Fruit fly (Drosophila melanogaster) whole organism, prepupa: ENCODE results near the gene Gdh.

Experiments used
- Blimp-1 ChIP-seq: fragments of 200-800 bp; sonication (Bioruptor generic); optimal IDR thresholded peaks from 3 replicates; lab custom pipeline; 2017; ENCODE audit warnings: missing biosample characterization, missing genetic modification characterization, mild to moderate bottlenecking, moderate library complexity, missing genetic modification reagents
- CG10631 ChIP-seq: fragments of 200-800 bp; sonication (Bioruptor generic); optimal IDR thresholded peaks from 2 replicates; lab custom pipeline; 2016; ENCODE audit warnings: missing biosample characterization, missing genetic modification characterization
- CG10669 ChIP-seq: fragments of 200-800 bp; sonication (Bioruptor generic); optimal IDR thresholded peaks from 3 replicates; lab custom pipeline; 2018; ENCODE audit warnings: missing biosample characterization, mild to moderate bottlenecking, missing genetic modification characterization, moderate library complexity
- CG11294 ChIP-seq: fragments of 200-800 bp; sonication (Bioruptor generic); IDR thresholded peaks from 2 replicates; pipeline ENCODE4 v1.3.6; 2022; ENCODE audit warnings: missing biosample characterization, missing genetic modification characterization
- CG11762 ChIP-seq: fragments of 200-800 bp; sonication (Bioruptor generic); optimal IDR thresholded peaks from 3 replicates; lab custom pipeline; 2016; ENCODE audit warnings: missing biosample characterization, missing genetic modification characterization; ENCODE audit not compliant: insufficient read depth
- CG11902 ChIP-seq: fragments of 200-800 bp; sonication (Bioruptor generic); optimal IDR thresholded peaks from 3 replicates; lab custom pipeline; 2016; ENCODE audit warnings: missing biosample characterization, missing genetic modification characterization
- CG15336 ChIP-seq: fragments of 200-800 bp; sonication (Bioruptor generic); IDR thresholded peaks from 2 replicates; pipeline ENCODE4 v1.3.6; 2022; ENCODE audit warnings: missing biosample characterization, missing genetic modification characterization
- CG31627 ChIP-seq: fragments of 200-800 bp; sonication (Bioruptor generic); optimal IDR thresholded peaks from 3 replicates; lab custom pipeline; 2016; ENCODE audit warnings: missing biosample characterization, missing genetic modification characterization
- CG32006 ChIP-seq: fragments of 200-800 bp; sonication (Bioruptor generic); optimal IDR thresholded peaks from 3 replicates; lab custom pipeline; 2017; ENCODE audit warnings: missing biosample characterization, mild to moderate bottlenecking, missing genetic modification characterization
- CG3919 ChIP-seq: fragments of 200-800 bp; sonication (Bioruptor generic); optimal IDR thresholded peaks from 3 replicates; lab custom pipeline; 2016; ENCODE audit warnings: missing biosample characterization, missing genetic modification characterization
- CG6163 ChIP-seq: fragments of 200-800 bp; sonication (Bioruptor generic); IDR thresholded peaks from 3 replicates; pipeline ENCODE4 v1.3.6; 2022; ENCODE audit warnings: missing biosample characterization, missing genetic modification characterization
- CG6276 ChIP-seq: fragments of 200-800 bp; sonication (Bioruptor generic); optimal IDR thresholded peaks from 2 replicates; lab custom pipeline; 2017; ENCODE audit warnings: missing biosample characterization, mild to moderate bottlenecking, missing genetic modification characterization
- CG6792 ChIP-seq: fragments of 200-800 bp; sonication (Bioruptor generic); optimal IDR thresholded peaks from 3 replicates; lab custom pipeline; 2016; ENCODE audit warnings: missing biosample characterization, missing genetic modification characterization
- CG6854 ChIP-seq: fragments of 200-800 bp; sonication (Bioruptor generic); optimal IDR thresholded peaks from 2 replicates; lab custom pipeline; 2017; ENCODE audit warnings: missing biosample characterization, mild to moderate bottlenecking, missing genetic modification characterization
- CG7368 ChIP-seq: fragments of 200-800 bp; sonication (Bioruptor generic); optimal IDR thresholded peaks from 3 replicates; lab custom pipeline; 2016; ENCODE audit warnings: missing biosample characterization, missing genetic modification characterization
- CG8119 ChIP-seq: fragments of 200-800 bp; sonication (Bioruptor generic); IDR thresholded peaks from 3 replicates; pipeline ENCODE4 v1.3.6; 2022; ENCODE audit warnings: missing biosample characterization, missing genetic modification characterization
- CG8632 ChIP-seq: fragments of 200-800 bp; sonication (Bioruptor generic); optimal IDR thresholded peaks from 3 replicates; lab custom pipeline; 2016; ENCODE audit warnings: missing biosample characterization, missing genetic modification characterization
- CG9139 ChIP-seq: fragments of 200-800 bp; sonication (Bioruptor generic); optimal IDR thresholded peaks from 3 replicates; lab custom pipeline; 2017; ENCODE audit warnings: missing biosample characterization, mild to moderate bottlenecking, missing genetic modification characterization
- Eip75B ChIP-seq: fragments of 200-800 bp; sonication (Bioruptor generic); optimal IDR thresholded peaks from 3 replicates; lab custom pipeline; 2016; ENCODE audit warnings: missing biosample characterization, missing genetic modification characterization
- Eip78C ChIP-seq: fragments of 200-800 bp; sonication (Bioruptor generic); peaks from one replicate; lab custom pipeline; 2016; ENCODE audit warnings: missing biosample characterization, missing genetic modification characterization
- Eip93F ChIP-seq: fragments of 200-800 bp; sonication (Bioruptor generic); optimal IDR thresholded peaks from 2 replicates; lab custom pipeline; 2016; ENCODE audit warnings: missing biosample characterization, mild to moderate bottlenecking, missing genetic modification characterization
- Ets21C ChIP-seq: fragments of 200-800 bp; sonication (Bioruptor generic); optimal IDR thresholded peaks from 3 replicates; lab custom pipeline; 2016; ENCODE audit warnings: missing biosample characterization, missing genetic modification characterization
- Ets96B ChIP-seq: fragments of 200-800 bp; optimal IDR thresholded peaks from 2 replicates; lab custom pipeline; 2019; ENCODE audit warnings: missing biosample characterization, mild to moderate bottlenecking, missing genetic modification characterization, moderate library complexity
- Hr39 ChIP-seq: fragments of 200-800 bp; sonication (Bioruptor generic); optimal IDR thresholded peaks from 2 replicates; lab custom pipeline; 2016; ENCODE audit warnings: missing biosample characterization, missing genetic modification characterization
- Hr4 ChIP-seq: fragments of 200-800 bp; sonication (Bioruptor generic); optimal IDR thresholded peaks from 3 replicates; lab custom pipeline; 2016; ENCODE audit warnings: missing biosample characterization, missing genetic modification characterization
- Lpt ChIP-seq: fragments of 200-800 bp; sonication (Bioruptor generic); optimal IDR thresholded peaks from 3 replicates; lab custom pipeline; 2016; ENCODE audit warnings: missing biosample characterization, missing genetic modification characterization
- Met ChIP-seq: fragments of 200-800 bp; sonication (Bioruptor generic); optimal IDR thresholded peaks from 3 replicates; lab custom pipeline; 2016; ENCODE audit warnings: missing biosample characterization, missing genetic modification characterization
- OdsH ChIP-seq: fragments of 200-800 bp; sonication (Bioruptor generic); optimal IDR thresholded peaks from 3 replicates; lab custom pipeline; 2016; ENCODE audit warnings: missing biosample characterization, missing genetic modification characterization
- Smox ChIP-seq: fragments of 200-800 bp; sonication (Bioruptor generic); optimal IDR thresholded peaks from 3 replicates; lab custom pipeline; 2016; ENCODE audit warnings: missing biosample characterization, missing genetic modification characterization
- Sox102F ChIP-seq: fragments of 200-800 bp; sonication (Bioruptor generic); optimal IDR thresholded peaks from 2 replicates; lab custom pipeline; 2016; ENCODE audit warnings: missing biosample characterization, mild to moderate bottlenecking, missing genetic modification characterization
- Sox14 ChIP-seq: fragments of 200-800 bp; sonication (Bioruptor generic); optimal IDR thresholded peaks from 3 replicates; lab custom pipeline; 2016; ENCODE audit warnings: missing biosample characterization, missing genetic modification characterization
- Sox15 ChIP-seq: fragments of 200-800 bp; sonication (Bioruptor generic); optimal IDR thresholded peaks from 3 replicates; lab custom pipeline; 2016; ENCODE audit warnings: missing biosample characterization, missing genetic modification characterization
- achi ChIP-seq: fragments of 200-800 bp; sonication (Bioruptor generic); optimal IDR thresholded peaks from 3 replicates; lab custom pipeline; 2016; ENCODE audit warnings: missing biosample characterization, missing genetic modification characterization
- acj6 ChIP-seq: fragments of 200-800 bp; sonication (Bioruptor generic); optimal IDR thresholded peaks from 3 replicates; lab custom pipeline; 2016; ENCODE audit warnings: missing biosample characterization, missing genetic modification characterization
- cyc ChIP-seq: fragments of 200-800 bp; sonication (Bioruptor generic); optimal IDR thresholded peaks from 3 replicates; lab custom pipeline; 2016; ENCODE audit warnings: missing biosample characterization, missing genetic modification characterization
- eg ChIP-seq: fragments of 200-800 bp; sonication (Bioruptor generic); IDR thresholded peaks from 3 replicates; pipeline ENCODE4 v1.3.6; 2022; ENCODE audit warnings: missing biosample characterization, missing genetic modification characterization
- esn ChIP-seq: fragments of 200-800 bp; sonication (Bioruptor generic); optimal IDR thresholded peaks from 2 replicates; lab custom pipeline; 2016; ENCODE audit warnings: missing biosample characterization, mild to moderate bottlenecking, missing genetic modification characterization, moderate library complexity
- fd59A ChIP-seq: fragments of 200-800 bp; sonication (Bioruptor generic); optimal IDR thresholded peaks from 2 replicates; lab custom pipeline; 2017; ENCODE audit warnings: missing biosample characterization, mild to moderate bottlenecking, missing genetic modification characterization, missing genetic modification reagents
- fd85E ChIP-seq: fragments of 200-800 bp; sonication (Bioruptor generic); optimal IDR thresholded peaks from 3 replicates; lab custom pipeline; 2016; ENCODE audit warnings: missing biosample characterization, missing genetic modification characterization
- lz ChIP-seq: fragments of 200-800 bp; sonication (Bioruptor generic); optimal IDR thresholded peaks from 3 replicates; lab custom pipeline; 2016; ENCODE audit warnings: missing biosample characterization, missing genetic modification characterization
- net ChIP-seq: fragments of 200-800 bp; sonication (Bioruptor generic); optimal IDR thresholded peaks from 3 replicates; lab custom pipeline; 2016; ENCODE audit warnings: missing biosample characterization, missing genetic modification characterization
- pdm3 ChIP-seq: fragments of 200-800 bp; sonication (Bioruptor generic); optimal IDR thresholded peaks from 3 replicates; lab custom pipeline; 2016; ENCODE audit warnings: missing biosample characterization, missing genetic modification characterization
- salr ChIP-seq, 2 experiments: fragments of 200-800 bp; sonication (Bioruptor generic); optimal IDR thresholded peaks; 3 replicates each; lab custom pipeline; 2016 to 2018; ENCODE audit warnings: missing biosample characterization in 2 of 2, missing genetic modification characterization in 2 of 2, mild to moderate bottlenecking in 1 of 2
- svp ChIP-seq: fragments of 200-800 bp; sonication (Bioruptor generic); peaks from one replicate; lab custom pipeline; 2016; ENCODE audit warnings: missing biosample characterization, missing genetic modification characterization
- topi ChIP-seq: fragments of 200-800 bp; sonication (Bioruptor generic); optimal IDR thresholded peaks from 3 replicates; lab custom pipeline; 2016; ENCODE audit warnings: missing biosample characterization, missing genetic modification characterization
- vri ChIP-seq: fragments of 200-800 bp; sonication (Bioruptor generic); optimal IDR thresholded peaks from 3 replicates; lab custom pipeline; 2016; ENCODE audit warnings: missing biosample characterization, mild to moderate bottlenecking, missing genetic modification characterization

The Gdh gene

dm6 chr3R:23889922-23890321 is 53.0 kb downstream of the Gdh start, which contains the start of gene Pli (continued):
- TF ChIP-seq fd59A (GFP tag; lab: Kevin White, UChicago), result no peak
- no peak for TF ChIP-seq CG8119 (GFP tag; lab: Robert Waterston, UW)

- peak; percentile 52 for TF ChIP-seq Hr4 (GFP tag; lab: Kevin White, UChicago)
- peak; percentile 53 for TF ChIP-seq OdsH (GFP tag; lab: Kevin White, UChicago)
- TF ChIP-seq achi, result no peak
- peak; percentile 25 for TF ChIP-seq Sox15 (GFP tag; lab: Kevin White, UChicago)
- peak; percentile 46; the same call in 1 of the 2 replicates for TF ChIP-seq CG15336 (GFP tag; lab: Robert Waterston, UW)
- TF ChIP-seq esn, result peak; percentile 75
- peak; percentile 65 for TF ChIP-seq lz (GFP tag; lab: Kevin White, UChicago)
- peak; percentile 43 for TF ChIP-seq Ets21C (GFP tag; lab: Kevin White, UChicago)
- TF ChIP-seq acj6 (GFP tag; lab: Kevin White, UChicago), result peak; percentile 17
- TF ChIP-seq CG11762 (GFP tag; lab: Kevin White, UChicago), result no peak
- TF ChIP-seq Lpt (GFP tag; lab: Kevin White, UChicago), result no peak
- TF ChIP-seq CG3919 (GFP tag; lab: Kevin White, UChicago), result peak; percentile 41
- TF ChIP-seq CG11294 (GFP tag; lab: Robert Waterston, UW), result no peak
- TF ChIP-seq Sox14 (GFP tag; lab: Kevin White, UChicago), result peak; percentile 15
- TF ChIP-seq CG9139, result no peak
- no peak for TF ChIP-seq salr (GFP tag; optimal IDR thresholded peaks at IDR 0.05; lab: Kevin White, UChicago)
- peak; percentile 83 for TF ChIP-seq Eip93F (GFP tag; lab: Kevin White, UChicago)
- peak; percentile 11 for TF ChIP-seq Ets96B
- no peak for TF ChIP-seq CG11902 (GFP tag; lab: Kevin White, UChicago)
- TF ChIP-seq fd85E (GFP tag; lab: Kevin White, UChicago), result no peak
- no peak for TF ChIP-seq CG10669 (GFP tag; lab: Kevin White, UChicago)
- TF ChIP-seq CG10631, result peak; percentile 14
- peak; percentile 34 for TF ChIP-seq pdm3
- TF ChIP-seq Met (GFP tag; lab: Kevin White, UChicago), result peak; percentile 73
- peak; percentile 35 for TF ChIP-seq CG32006
- TF ChIP-seq CG31627 (GFP tag; lab: Kevin White, UChicago), result peak; percentile 73
- peak; percentile 92 for TF ChIP-seq vri
- peak; percentile 27; the same call in 2 of the 3 replicates for TF ChIP-seq CG8119 (GFP tag; lab: Robert Waterston, UW)
- TF ChIP-seq CG8632 (GFP tag; lab: Kevin White, UChicago), result peak; percentile 11
- TF ChIP-seq Hr39 (GFP tag; lab: Kevin White, UChicago), result peak; percentile 73
- TF ChIP-seq net, result no peak
- peak; percentile 11 for TF ChIP-seq CG6854 (GFP tag; lab: Kevin White, UChicago)
- TF ChIP-seq CG6792 (GFP tag; lab: Kevin White, UChicago), result peak; percentile 55
- peak; percentile 90 for TF ChIP-seq Eip78C
- TF ChIP-seq Sox102F (GFP tag; lab: Kevin White, UChicago), result peak; percentile 73
- peak; percentile 80 for TF ChIP-seq cyc
- TF ChIP-seq Blimp-1 (GFP tag; lab: Kevin White, UChicago), result peak; percentile 30
- TF ChIP-seq svp (GFP tag; lab: Kevin White, UChicago), result peak; percentile 78
- peak; percentile 76; the same call in 2 of the 3 replicates for TF ChIP-seq CG6163 (GFP tag; lab: Robert Waterston, UW)
- TF ChIP-seq eg (GFP tag; lab: Robert Waterston, UW), result peak; percentile 64
- TF ChIP-seq Smox (GFP tag; lab: Kevin White, UChicago), result peak; percentile 66
- TF ChIP-seq CG7368 (GFP tag; lab: Kevin White, UChicago), result peak; percentile 22
- TF ChIP-seq topi (GFP tag; lab: Kevin White, UChicago), result peak; percentile 59
- no peak for TF ChIP-seq CG6276 (GFP tag; lab: Kevin White, UChicago)
- TF ChIP-seq Eip75B, result peak; percentile 29
- TF ChIP-seq, all 60 proteins: peak for 34
Observed at dm6 chr3R:23888273-23889220, 54.4 kb downstream of the Gdh start.
